Worm (Caenorhabditis elegans): ENCODE results near the gene nhr-214.

The nhr-214 gene

ce11 chrX:12659814-12660213 lies 42.0 kb downstream of the nhr-214 start, which contains the start of gene C02B4.3:
C02B4.3 (minus strand) TSS chrX:12659847.
- TF ChIP-seq madf-2 (tag; optimal IDR thresholded peaks at IDR 0.05) (no peak), ceh-2 (tag; optimal IDR thresholded peaks at IDR 0.05) (no peak), hlh-13 (GFP tag; optimal IDR thresholded peaks at IDR 0.05) (no peak), ets-4 (tag; optimal IDR thresholded peaks at IDR 0.05) (no peak), sox-2 (GFP tag; IDR thresholded peaks at IDR 0.05) (no peak), T23F11.4 (GFP tag; optimal IDR thresholded peaks at IDR 0.05) (no peak), ceh-18 (tag; optimal IDR thresholded peaks at IDR 0.05) (no peak), fax-1 (tag; optimal IDR thresholded peaks at IDR 0.05) (no peak), rnt-1 (tag; optimal IDR thresholded peaks at IDR 0.05) (no peak), C08G9.2 (tag; optimal IDR thresholded peaks at IDR 0.05) (no peak), dmd-4 (tag; optimal IDR thresholded peaks at IDR 0.05; ENCODE audit: borderline replicate concordance) (no peak), unc-3 (GFP tag; conservative IDR thresholded peaks at IDR 0.05) (no peak), unc-3 (tag; optimal IDR thresholded peaks at IDR 0.05) (no peak), ama-1 (optimal IDR thresholded peaks at IDR 0.05) (no peak), tbx-2 (tag; optimal IDR thresholded peaks at IDR 0.05) (no peak), gmeb-2 (tag; optimal IDR thresholded peaks at IDR 0.05) (no peak), elt-2 (tag; optimal IDR thresholded peaks at IDR 0.05) (no peak), Y22D7AL.16 (tag; optimal IDR thresholded peaks at IDR 0.05) (no peak)

- TF ChIP-seq madf-2 (tag; optimal IDR thresholded peaks at IDR 0.05): no peak
- peak; percentile 14 for TF ChIP-seq mec-3 (tag; optimal IDR thresholded peaks at IDR 0.05; ENCODE audit: borderline replicate concordance)
- peak; percentile 0 for TF ChIP-seq ref-2 (tag; optimal IDR thresholded peaks at IDR 0.05)
Measured at ce11 chrX:12656420-12657033, 45.3 kb downstream of the nhr-214 start.

ce11 chrX:12655339-12655875 lies 46.5 kb downstream of the nhr-214 start:
- TF ChIP-seq hlh-30 (tag; optimal IDR thresholded peaks at IDR 0.05; ENCODE audit: insufficient read depth) (no peak), hlh-6 (tag; optimal IDR thresholded peaks at IDR 0.05) (peak; percentile 81), hlh-15 (tag; optimal IDR thresholded peaks at IDR 0.05) (no peak), unc-55 (GFP tag; optimal IDR thresholded peaks at IDR 0.05) (no peak), ref-2 (tag; optimal IDR thresholded peaks at IDR 0.05) (peak; percentile 6), pat-9 (tag; optimal IDR thresholded peaks at IDR 0.05) (no peak), dve-1 (tag; optimal IDR thresholded peaks at IDR 0.05) (no peak), ama-1 (optimal IDR thresholded peaks at IDR 0.05) (no peak), fkh-6 (tag; optimal IDR thresholded peaks at IDR 0.05) (peak; percentile 5), ceh-45 (GFP tag; IDR thresholded peaks at IDR 0.05) (no peak), ceh-30 (tag; optimal IDR thresholded peaks at IDR 0.05) (no peak), ceh-48 (tag; optimal IDR thresholded peaks at IDR 0.05) (no peak), ttx-3 (tag; optimal IDR thresholded peaks at IDR 0.05) (no peak), ceh-2 (tag; optimal IDR thresholded peaks at IDR 0.05) (no peak), C38D4.7 (GFP tag; optimal IDR thresholded peaks at IDR 0.05) (no peak), odd-2 (tag; optimal IDR thresholded peaks at IDR 0.05) (no peak), syd-9 (tag; optimal IDR thresholded peaks at IDR 0.05) (no peak), pha-2 (tag; optimal IDR thresholded peaks at IDR 0.05) (no peak), elt-4 (tag; optimal IDR thresholded peaks at IDR 0.05) (peak; percentile 83), ets-4 (tag; optimal IDR thresholded peaks at IDR 0.05) (no peak), ceh-6 (GFP tag; optimal IDR thresholded peaks at IDR 0.05) (no peak), ceh-18 (tag; optimal IDR thresholded peaks at IDR 0.05) (no peak), ceh-31 (tag; optimal IDR thresholded peaks at IDR 0.05) (no peak), sdc-2 (tag; optimal IDR thresholded peaks at IDR 0.05) (peak; percentile 44), K09A11.1 (tag; optimal IDR thresholded peaks at IDR 0.05; ENCODE audit: insufficient read depth) (no peak), unc-42 (tag; optimal IDR thresholded peaks at IDR 0.05) (no peak), hlh-8 (tag; optimal IDR thresholded peaks at IDR 0.05) (no peak), lin-11 (tag; optimal IDR thresholded peaks at IDR 0.05) (no peak), ceh-14 (tag; optimal IDR thresholded peaks at IDR 0.05) (peak; percentile 16), Y22D7AL.16 (tag; optimal IDR thresholded peaks at IDR 0.05) (no peak), tbx-2 (tag; optimal IDR thresholded peaks at IDR 0.05) (no peak), eyg-1 (tag; optimal IDR thresholded peaks at IDR 0.05) (no peak), F13H6.1 (tag; optimal IDR thresholded peaks at IDR 0.05) (no peak), unc-86 (tag; optimal IDR thresholded peaks at IDR 0.05) (no peak), tbx-7 (tag; optimal IDR thresholded peaks at IDR 0.05) (no peak), unc-3 (GFP tag; conservative IDR thresholded peaks at IDR 0.05) (no peak), unc-3 (tag; optimal IDR thresholded peaks at IDR 0.05) (no peak)
